Fruit fly (Drosophila melanogaster) whole organism, prepupa: ENCODE results near the gene spz3.
A peak's percentile ranks its signal among the peaks of the same experiment; 100 is the strongest.

Experiments used
- CG10631 ChIP-seq: fragments of 200-800 bp; sonication (Bioruptor generic); optimal IDR thresholded peaks from 2 replicates; lab custom pipeline; 2016; ENCODE audit warnings: missing biosample characterization, missing genetic modification characterization
- CG15336 ChIP-seq: fragments of 200-800 bp; sonication (Bioruptor generic); IDR thresholded peaks from 2 replicates; pipeline ENCODE4 v1.3.6; 2022; ENCODE audit warnings: missing biosample characterization, missing genetic modification characterization
- CG3032 ChIP-seq: fragments of 200-800 bp; optimal IDR thresholded peaks from 2 replicates; lab custom pipeline; 2019; ENCODE audit warnings: missing biosample characterization, mild to moderate bottlenecking, missing genetic modification characterization, moderate library complexity
- CG31627 ChIP-seq: fragments of 200-800 bp; sonication (Bioruptor generic); optimal IDR thresholded peaks from 3 replicates; lab custom pipeline; 2016; ENCODE audit warnings: missing biosample characterization, missing genetic modification characterization
- CG32006 ChIP-seq: fragments of 200-800 bp; sonication (Bioruptor generic); optimal IDR thresholded peaks from 3 replicates; lab custom pipeline; 2017; ENCODE audit warnings: missing biosample characterization, mild to moderate bottlenecking, missing genetic modification characterization
- CG3919 ChIP-seq: fragments of 200-800 bp; sonication (Bioruptor generic); optimal IDR thresholded peaks from 3 replicates; lab custom pipeline; 2016; ENCODE audit warnings: missing biosample characterization, missing genetic modification characterization
- CG4318 ChIP-seq: fragments of 200-800 bp; sonication (Bioruptor generic); optimal IDR thresholded peaks from 3 replicates; lab custom pipeline; 2017; ENCODE audit warnings: missing biosample characterization, mild to moderate bottlenecking, missing genetic modification characterization
- CG6163 ChIP-seq: fragments of 200-800 bp; sonication (Bioruptor generic); IDR thresholded peaks from 3 replicates; pipeline ENCODE4 v1.3.6; 2022; ENCODE audit warnings: missing biosample characterization, missing genetic modification characterization
- CG6792 ChIP-seq: fragments of 200-800 bp; sonication (Bioruptor generic); optimal IDR thresholded peaks from 3 replicates; lab custom pipeline; 2016; ENCODE audit warnings: missing biosample characterization, missing genetic modification characterization
- CG6808 ChIP-seq: fragments of 200-800 bp; sonication (Bioruptor generic); optimal IDR thresholded peaks from 3 replicates; lab custom pipeline; 2017; ENCODE audit warnings: missing biosample characterization, missing genetic modification characterization, mild to moderate bottlenecking, moderate library complexity, missing genetic modification reagents
- CG8319 ChIP-seq: fragments of 200-800 bp; sonication (Bioruptor generic); optimal IDR thresholded peaks from 3 replicates; lab custom pipeline; 2016; ENCODE audit warnings: missing biosample characterization, missing genetic modification characterization
- CG8632 ChIP-seq: fragments of 200-800 bp; sonication (Bioruptor generic); optimal IDR thresholded peaks from 3 replicates; lab custom pipeline; 2016; ENCODE audit warnings: missing biosample characterization, missing genetic modification characterization
- Eip78C ChIP-seq: fragments of 200-800 bp; sonication (Bioruptor generic); peaks from one replicate; lab custom pipeline; 2016; ENCODE audit warnings: missing biosample characterization, missing genetic modification characterization
- Hr38 ChIP-seq: sonication (Bioruptor generic); optimal IDR thresholded peaks from 2 replicates; lab custom pipeline; 2016; ENCODE audit warnings: missing biosample characterization, missing genetic modification characterization
- Hr4 ChIP-seq: fragments of 200-800 bp; sonication (Bioruptor generic); optimal IDR thresholded peaks from 3 replicates; lab custom pipeline; 2016; ENCODE audit warnings: missing biosample characterization, missing genetic modification characterization
- Smox ChIP-seq: fragments of 200-800 bp; sonication (Bioruptor generic); optimal IDR thresholded peaks from 3 replicates; lab custom pipeline; 2016; ENCODE audit warnings: missing biosample characterization, missing genetic modification characterization
- Sox15 ChIP-seq: fragments of 200-800 bp; sonication (Bioruptor generic); optimal IDR thresholded peaks from 3 replicates; lab custom pipeline; 2016; ENCODE audit warnings: missing biosample characterization, missing genetic modification characterization
- achi ChIP-seq: fragments of 200-800 bp; sonication (Bioruptor generic); optimal IDR thresholded peaks from 3 replicates; lab custom pipeline; 2016; ENCODE audit warnings: missing biosample characterization, missing genetic modification characterization
- cyc ChIP-seq: fragments of 200-800 bp; sonication (Bioruptor generic); optimal IDR thresholded peaks from 3 replicates; lab custom pipeline; 2016; ENCODE audit warnings: missing biosample characterization, missing genetic modification characterization
- dac ChIP-seq: fragments of 200-800 bp; sonication (Bioruptor generic); optimal IDR thresholded peaks from 2 replicates; lab custom pipeline; 2017; ENCODE audit warnings: missing biosample characterization, mild to moderate bottlenecking, missing genetic modification characterization
- dsx ChIP-seq: fragments of 200-800 bp; optimal IDR thresholded peaks from 3 replicates; lab custom pipeline; 2019; ENCODE audit warnings: missing biosample characterization, mild to moderate bottlenecking, missing genetic modification characterization, moderate library complexity; ENCODE audit not compliant: poor library complexity, severe bottlenecking
- esn ChIP-seq: fragments of 200-800 bp; sonication (Bioruptor generic); optimal IDR thresholded peaks from 2 replicates; lab custom pipeline; 2016; ENCODE audit warnings: missing biosample characterization, mild to moderate bottlenecking, missing genetic modification characterization, moderate library complexity
- fd59A ChIP-seq: fragments of 200-800 bp; sonication (Bioruptor generic); optimal IDR thresholded peaks from 2 replicates; lab custom pipeline; 2017; ENCODE audit warnings: missing biosample characterization, mild to moderate bottlenecking, missing genetic modification characterization, missing genetic modification reagents
- fkh ChIP-seq: fragments of 200-800 bp; sonication (Bioruptor generic); optimal IDR thresholded peaks from 3 replicates; lab custom pipeline; 2017; ENCODE audit warnings: missing biosample characterization, mild to moderate bottlenecking, missing genetic modification characterization, moderate library complexity
- lz ChIP-seq: fragments of 200-800 bp; sonication (Bioruptor generic); optimal IDR thresholded peaks from 3 replicates; lab custom pipeline; 2016; ENCODE audit warnings: missing biosample characterization, missing genetic modification characterization
- net ChIP-seq: fragments of 200-800 bp; sonication (Bioruptor generic); optimal IDR thresholded peaks from 3 replicates; lab custom pipeline; 2016; ENCODE audit warnings: missing biosample characterization, missing genetic modification characterization
- pdm3 ChIP-seq: fragments of 200-800 bp; sonication (Bioruptor generic); optimal IDR thresholded peaks from 3 replicates; lab custom pipeline; 2016; ENCODE audit warnings: missing biosample characterization, missing genetic modification characterization
- salr ChIP-seq, 2 experiments: fragments of 200-800 bp; sonication (Bioruptor generic); optimal IDR thresholded peaks; 3 replicates each; lab custom pipeline; 2016 to 2018; ENCODE audit warnings: missing biosample characterization in 2 of 2, missing genetic modification characterization in 2 of 2, mild to moderate bottlenecking in 1 of 2
- ss ChIP-seq, 2 experiments: fragments of 200-800 bp; sonication (Bioruptor generic); optimal IDR thresholded peaks; 2 replicates in 1 of 2; 3 replicates in 1 of 2; lab custom pipeline; 2017 to 2018; ENCODE audit warnings: mild to moderate bottlenecking in 2 of 2, missing biosample characterization in 2 of 2, missing genetic modification characterization in 2 of 2, moderate library complexity in 1 of 2
- topi ChIP-seq: fragments of 200-800 bp; sonication (Bioruptor generic); optimal IDR thresholded peaks from 3 replicates; lab custom pipeline; 2016; ENCODE audit warnings: missing biosample characterization, missing genetic modification characterization
- vri ChIP-seq: fragments of 200-800 bp; sonication (Bioruptor generic); optimal IDR thresholded peaks from 3 replicates; lab custom pipeline; 2016; ENCODE audit warnings: missing biosample characterization, mild to moderate bottlenecking, missing genetic modification characterization

The spz3 gene

dm6 chr2L:7897245-7897644, 17.9 kb upstream of the spz3 start (continued):
- TF ChIP-seq esn (GFP tag; lab: Kevin White, UChicago) (peak; percentile 71), lz (GFP tag; lab: Kevin White, UChicago) (peak; percentile 47), Hr38 (no peak), CG8632 (peak; percentile 43), topi (GFP tag; lab: Kevin White, UChicago) (peak; percentile 67), CG6792 (GFP tag; lab: Kevin White, UChicago) (peak; percentile 41), CG15336 (peak; percentile 59; the same call in 1 of the 2 replicates), salr (GFP tag; optimal IDR thresholded peaks at IDR 0.05; lab: Kevin White, UChicago) (peak in 1 of 2 experiments; percentile 53), CG4318 (peak; percentile 21), CG6163 (peak; percentile 69), net (GFP tag; lab: Kevin White, UChicago) (no peak), Hr4 (GFP tag; lab: Kevin White, UChicago) (peak; percentile 20), vri (GFP tag; lab: Kevin White, UChicago) (no peak), pdm3 (GFP tag; lab: Kevin White, UChicago) (peak; percentile 60), CG10631 (GFP tag; lab: Kevin White, UChicago) (peak; percentile 69)

- no peak for TF ChIP-seq dac (GFP tag; lab: Kevin White, UChicago)
- TF ChIP-seq cyc (GFP tag; lab: Kevin White, UChicago): peak; percentile 10
- TF ChIP-seq CG3919 (GFP tag; lab: Kevin White, UChicago): no peak
- TF ChIP-seq esn (GFP tag; lab: Kevin White, UChicago): peak; percentile 8
- no peak for TF ChIP-seq achi (GFP tag; lab: Kevin White, UChicago)
- peak; percentile 94 for TF ChIP-seq dsx (GFP tag; lab: Kevin White, UChicago)
- TF ChIP-seq CG31627 (GFP tag; lab: Kevin White, UChicago): peak; percentile 35
Measured at dm6 chr2L:7890654-7891114, 11.3 kb upstream of the spz3 start, which contains the start of gene Spn28Db. Spn28Db (minus strand) TSS chr2L:7890704.

- no peak for TF ChIP-seq CG10631 (GFP tag; lab: Kevin White, UChicago)
Measured at dm6 chr2L:7889029-7889428, 9.7 kb upstream of the spz3 start, which contains the start of gene Spn28Da. Spn28Da (minus strand) TSS chr2L:7889129.

- TF ChIP-seq fkh (GFP tag; lab: Kevin White, UChicago): no peak
- TF ChIP-seq CG6808 (GFP tag; lab: Kevin White, UChicago): no peak
- TF ChIP-seq CG8319 (GFP tag; lab: Kevin White, UChicago): no peak
- TF ChIP-seq ss (GFP tag; optimal IDR thresholded peaks at IDR 0.05; lab: Kevin White, UChicago): no peak
- TF ChIP-seq lz (GFP tag; lab: Kevin White, UChicago): no peak
- TF ChIP-seq fd59A (GFP tag; lab: Kevin White, UChicago): no peak
- TF ChIP-seq Sox15 (GFP tag; lab: Kevin White, UChicago): no peak
- no peak for TF ChIP-seq salr (GFP tag; optimal IDR thresholded peaks at IDR 0.05; lab: Kevin White, UChicago)
- TF ChIP-seq CG8632: no peak
- TF ChIP-seq CG32006: no peak
- no peak for TF ChIP-seq Smox
Measured at dm6 chr2L:7887333-7887732, 8.0 kb upstream of the spz3 start, which contains the start of gene CG7102. CG7102 (minus strand) TSS chr2L:7887513.

dm6 chr2L:7885952-7886351, 6.6 kb upstream of the spz3 start:
- peak; percentile 2 for TF ChIP-seq Eip78C (GFP tag; lab: Kevin White, UChicago)
- TF ChIP-seq CG6163: no peak

dm6 chr2L:7885271-7885670, 5.9 kb upstream of the spz3 start, which contains the start of the genes SmE and CG34132:
SmE (minus strand) TSS chr2L:7885450.
CG34132 (plus strand) TSS chr2L:7885503.
- no peak for TF ChIP-seq Hr38
- TF ChIP-seq CG6792 (GFP tag; lab: Kevin White, UChicago): no peak
- no peak for TF ChIP-seq CG3032 (tag; lab: Kevin White, UChicago)
- no peak for TF ChIP-seq topi (GFP tag; lab: Kevin White, UChicago)
